Fruit fly (Drosophila melanogaster) whole organism, embryonic: ENCODE data around the gene CG31792.
A peak's percentile ranks its signal among the peaks of the same experiment; 100 is the strongest.

Experiments used
- Awh ChIP-seq: fragments of 200-800 bp; sonication (Bioruptor generic); IDR thresholded peaks from 2 replicates; pipeline ENCODE4, ENCODE4 v1.3.6; 2022; ENCODE audit warnings: missing biosample characterization, missing genetic modification characterization
- B-H2 ChIP-seq: fragments of 200-800 bp; sonication (Bioruptor generic); optimal IDR thresholded peaks from 2 replicates; lab custom pipeline; 2018; ENCODE audit warnings: missing biosample characterization, mild to moderate bottlenecking, missing genetic modification characterization
- CG10462 ChIP-seq: fragments of 200-800 bp; sonication (Bioruptor generic); optimal IDR thresholded peaks from 2 replicates; lab custom pipeline; 2016; ENCODE audit warnings: missing biosample characterization, missing genetic modification characterization
- CG13424 ChIP-seq: fragments of 200-800 bp; sonication (Bioruptor generic); optimal IDR thresholded peaks from 2 replicates; lab custom pipeline; 2019; ENCODE audit warnings: missing biosample characterization, mild to moderate bottlenecking, missing genetic modification characterization, moderate library complexity
- CG16815 ChIP-seq: fragments of 200-800 bp; sonication (Bioruptor generic); optimal IDR thresholded peaks from 3 replicates; lab custom pipeline; 2017; ENCODE audit warnings: missing biosample characterization, mild to moderate bottlenecking, missing genetic modification characterization
- CG17385 ChIP-seq: fragments of 200-800 bp; sonication (Bioruptor generic); optimal IDR thresholded peaks from 3 replicates; lab custom pipeline; 2018; ENCODE audit warnings: missing biosample characterization, mild to moderate bottlenecking, missing genetic modification characterization
- CG18599 ChIP-seq: fragments of 200-800 bp; sonication (Bioruptor generic); optimal IDR thresholded peaks from 3 replicates; lab custom pipeline; 2017; ENCODE audit warnings: missing biosample characterization, missing genetic modification characterization, mild to moderate bottlenecking, moderate library complexity, missing genetic modification reagents
- CG18764 ChIP-seq: fragments of 200-800 bp; sonication (Bioruptor generic); optimal IDR thresholded peaks from 3 replicates; lab custom pipeline; 2016; ENCODE audit warnings: missing biosample characterization, missing genetic modification characterization
- CG2129 ChIP-seq: fragments of 200-800 bp; sonication (Bioruptor generic); IDR thresholded peaks from 2 replicates; pipeline ENCODE4 v1.3.6; 2022; ENCODE audit warnings: missing biosample characterization, missing genetic modification characterization; ENCODE audit not compliant: partially characterized antibody
- CG30403 ChIP-seq: fragments of 200-800 bp; sonication (Bioruptor generic); optimal IDR thresholded peaks from 3 replicates; lab custom pipeline; 2016; ENCODE audit warnings: missing biosample characterization, missing genetic modification characterization
- CG32532 ChIP-seq: fragments of 200-800 bp; sonication (Bioruptor generic); IDR thresholded peaks from 2 replicates; pipeline ENCODE4 v1.3.6; 2022; ENCODE audit warnings: missing biosample characterization, missing genetic modification characterization
- CG42726 ChIP-seq: fragments of 200-800 bp; sonication (Bioruptor generic); IDR thresholded peaks from 2 replicates; pipeline ENCODE4 v1.3.6; 2022; ENCODE audit warnings: missing biosample characterization, missing genetic modification characterization; ENCODE audit not compliant: partially characterized antibody
- CG4617 ChIP-seq: fragments of 200-800 bp; sonication (Bioruptor generic); optimal IDR thresholded peaks from 3 replicates; lab custom pipeline; 2016; ENCODE audit warnings: missing biosample characterization, missing genetic modification characterization, borderline replicate concordance
- CG4820 ChIP-seq: fragments of 200-800 bp; sonication (Bioruptor generic); optimal IDR thresholded peaks from 3 replicates; lab custom pipeline; 2016; ENCODE audit warnings: missing biosample characterization, missing genetic modification characterization
- CG5953 ChIP-seq: fragments of 200-800 bp; sonication (Bioruptor generic); IDR thresholded peaks from 2 replicates; pipeline ENCODE4 v1.3.6; 2022; ENCODE audit warnings: missing biosample characterization, missing genetic modification characterization
- CG6175 ChIP-seq: fragments of 200-800 bp; sonication (Bioruptor generic); IDR thresholded peaks from 3 replicates; pipeline ENCODE4 v1.3.6; 2022; ENCODE audit warnings: missing biosample characterization, missing genetic modification characterization
- CG8281 ChIP-seq: fragments of 200-800 bp; sonication (Bioruptor generic); optimal IDR thresholded peaks from 2 replicates; lab custom pipeline; 2018; ENCODE audit warnings: missing biosample characterization, mild to moderate bottlenecking, missing genetic modification characterization, moderate library complexity
- CG8290 ChIP-seq, 3 experiments: fragments of 200-800 bp; sonication (Bioruptor generic); optimal IDR thresholded peaks; 2 replicates each; lab custom pipeline; 2016 to 2019; ENCODE audit warnings: missing biosample characterization in 3 of 3, missing genetic modification characterization in 3 of 3, mild to moderate bottlenecking in 2 of 3, moderate library complexity in 1 of 3
- CG8359 ChIP-seq: fragments of 200-800 bp; sonication (Bioruptor generic); optimal IDR thresholded peaks from 2 replicates; lab custom pipeline; 2017; ENCODE audit warnings: missing biosample characterization, mild to moderate bottlenecking, missing genetic modification characterization, borderline replicate concordance
- CkIIα-i1 ChIP-seq: fragments of 200-800 bp; sonication (Bioruptor generic); IDR thresholded peaks from 2 replicates; pipeline ENCODE4 v1.3.6; 2022; ENCODE audit warnings: missing biosample characterization, missing genetic modification characterization
- D19A ChIP-seq: fragments of 200-800 bp; optimal IDR thresholded peaks from 3 replicates; lab custom pipeline; 2019; ENCODE audit warnings: missing biosample characterization, mild to moderate bottlenecking, missing genetic modification characterization, moderate library complexity
- GATAe ChIP-seq: fragments of 200-800 bp; sonication (Bioruptor generic); conservative IDR thresholded peaks from 2 replicates; pipeline ENCODE4 v1.3.6; 2022; ENCODE audit warnings: missing biosample characterization, missing genetic modification characterization
- NC2α ChIP-seq: fragments of 200-800 bp; sonication (Bioruptor generic); optimal IDR thresholded peaks from 2 replicates; lab custom pipeline; 2016; ENCODE audit warnings: missing biosample characterization, missing genetic modification characterization
- Optix ChIP-seq: fragments of 200-800 bp; sonication (Bioruptor generic); IDR thresholded peaks from 3 replicates; pipeline ENCODE4 v1.3.6; 2022; ENCODE audit warnings: missing biosample characterization, missing genetic modification characterization
- Sin3A ChIP-seq: fragments of >200 bp; optimal IDR thresholded peaks from 2 replicates; lab custom pipeline; 2018
- Ssrp ChIP-seq: fragments of 200-800 bp; sonication (Bioruptor generic); optimal IDR thresholded peaks from 2 replicates; lab custom pipeline; 2018; ENCODE audit warnings: missing biosample characterization, mild to moderate bottlenecking, missing genetic modification characterization, moderate library complexity
- aop ChIP-seq: fragments of 200-800 bp; sonication (Bioruptor generic); IDR thresholded peaks from 2 replicates; pipeline ENCODE4 v1.3.6; 2022; ENCODE audit warnings: missing biosample characterization, missing genetic modification characterization
- bsh ChIP-seq, 2 experiments: fragments of 200-800 bp; sonication (Bioruptor generic); optimal IDR thresholded peaks; 2 replicates each; lab custom pipeline; 2017 to 2018; ENCODE audit warnings: mild to moderate bottlenecking in 2 of 2, missing biosample characterization in 2 of 2, missing genetic modification characterization in 2 of 2, moderate library complexity in 1 of 2
- chinmo ChIP-seq: fragments of 200-800 bp; sonication (Bioruptor generic); IDR thresholded peaks from 4 replicates; pipeline ENCODE4 v1.3.6; 2022; ENCODE audit warnings: missing biosample characterization, missing genetic modification characterization; ENCODE audit not compliant: partially characterized antibody
- ci ChIP-seq: fragments of 200-800 bp; sonication (Bioruptor generic); IDR thresholded peaks from 3 replicates; pipeline ENCODE4 v1.3.6; 2022; ENCODE audit warnings: missing biosample characterization, missing genetic modification characterization
- crc ChIP-seq: fragments of 200-800 bp; sonication (Bioruptor generic); optimal IDR thresholded peaks from 2 replicates; lab custom pipeline; 2016; ENCODE audit warnings: missing biosample characterization, missing genetic modification characterization
- crol ChIP-seq: fragments of 200-800 bp; sonication (Bioruptor generic); IDR thresholded peaks from 2 replicates; pipeline ENCODE4 v1.3.6; 2022; ENCODE audit warnings: missing biosample characterization, missing genetic modification characterization
- dati ChIP-seq: fragments of 200-800 bp; sonication (Bioruptor generic); IDR thresholded peaks from 2 replicates; pipeline ENCODE4 v1.3.6; 2022; ENCODE audit warnings: missing biosample characterization, missing genetic modification characterization
- dpn ChIP-seq, 2 experiments: fragments of 200-800 bp; sonication (Bioruptor generic); optimal IDR thresholded peaks; 3 replicates each; lab custom pipeline; 2016; ENCODE audit warnings: missing biosample characterization in 2 of 2, missing genetic modification characterization in 2 of 2
- dysf ChIP-seq: fragments of 200-800 bp; sonication (Bioruptor generic); IDR thresholded peaks from 3 replicates; pipeline ENCODE4 v1.3.6; 2022; ENCODE audit warnings: missing biosample characterization, missing genetic modification characterization
- fd64A ChIP-seq: fragments of 200-800 bp; sonication (Bioruptor generic); optimal IDR thresholded peaks from 3 replicates; lab custom pipeline; 2018; ENCODE audit warnings: missing biosample characterization, mild to moderate bottlenecking, missing genetic modification characterization
- fru ChIP-seq: fragments of >200 bp; optimal IDR thresholded peaks from 2 replicates; lab custom pipeline; 2017
- fu2 ChIP-seq: fragments of 200-800 bp; sonication (Bioruptor generic); optimal IDR thresholded peaks from 2 replicates; lab custom pipeline; 2016; ENCODE audit warnings: missing biosample characterization, missing genetic modification characterization
- inv ChIP-seq: fragments of 200-800 bp; sonication (Bioruptor generic); IDR thresholded peaks from 2 replicates; pipeline ENCODE4 v1.3.6; 2022; ENCODE audit warnings: missing biosample characterization, missing genetic modification characterization; ENCODE audit not compliant: partially characterized antibody
- kni ChIP-seq: fragments of 200-800 bp; sonication (Bioruptor generic); optimal IDR thresholded peaks from 3 replicates; lab custom pipeline; 2017; ENCODE audit warnings: mild to moderate bottlenecking, missing biosample characterization, missing genetic modification reagents, missing genetic modification characterization
- mam ChIP-seq: fragments of 200-800 bp; sonication (Bioruptor generic); optimal IDR thresholded peaks from 3 replicates; lab custom pipeline; 2016; ENCODE audit warnings: missing biosample characterization, missing genetic modification characterization
- mld ChIP-seq: fragments of 200-800 bp; sonication (Bioruptor generic); IDR thresholded peaks from 3 replicates; pipeline ENCODE4 v1.3.6; 2022; ENCODE audit warnings: missing biosample characterization, missing genetic modification characterization; ENCODE audit not compliant: partially characterized antibody
- oc ChIP-seq: fragments of 200-800 bp; sonication (Bioruptor generic); optimal IDR thresholded peaks from 2 replicates; lab custom pipeline; 2018; ENCODE audit warnings: missing biosample characterization, mild to moderate bottlenecking, missing genetic modification characterization, moderate library complexity
- onecut ChIP-seq: fragments of 200-800 bp; sonication (Bioruptor generic); IDR thresholded peaks from 2 replicates; pipeline ENCODE4 v1.3.6; 2022; ENCODE audit warnings: missing biosample characterization, missing genetic modification characterization
- run ChIP-seq: fragments of 200-800 bp; sonication (Bioruptor generic); optimal IDR thresholded peaks from 3 replicates; lab custom pipeline; 2018; ENCODE audit warnings: missing biosample characterization, mild to moderate bottlenecking, missing genetic modification characterization
- tna ChIP-seq: fragments of 200-800 bp; sonication (Bioruptor generic); IDR thresholded peaks from 2 replicates; pipeline ENCODE4 v1.3.6; 2022; ENCODE audit warnings: missing biosample characterization, missing genetic modification characterization; ENCODE audit not compliant: partially characterized antibody
- toy ChIP-seq: fragments of 200-800 bp; sonication (Bioruptor generic); IDR thresholded peaks from 2 replicates; pipeline ENCODE4 v1.3.6; 2022; ENCODE audit warnings: missing biosample characterization, missing genetic modification characterization
- tup ChIP-seq: fragments of 200-800 bp; sonication (Bioruptor generic); optimal IDR thresholded peaks from 2 replicates; lab custom pipeline; 2016; ENCODE audit warnings: missing biosample characterization, mild to moderate bottlenecking, missing genetic modification characterization, moderate library complexity
- wdn ChIP-seq: fragments of 200-800 bp; sonication (Bioruptor generic); IDR thresholded peaks from 2 replicates; pipeline ENCODE4 v1.3.6; 2022; ENCODE audit warnings: missing biosample characterization, missing genetic modification characterization
- wor ChIP-seq: fragments of 200-800 bp; sonication (Bioruptor generic); IDR thresholded peaks from 2 replicates; pipeline ENCODE4 v1.3.6; 2022; ENCODE audit warnings: missing biosample characterization, missing genetic modification characterization

Gene CG31792

dm6 chr2L:19034213-19034929 is 37.1 kb downstream of the CG31792 start, which contains the start of the genes mib2 and CG31800 (continued):
- TF ChIP-seq dpn (GFP tag; optimal IDR thresholded peaks at IDR 0.05; lab: Kevin White, UChicago) (peak in 1 of 2 experiments; percentile 0), tna (peak; percentile 69), oc (no peak), tup (no peak), CG30403 (no peak), B-H2 (GFP tag; lab: Kevin White, UChicago) (no peak), crol (GFP tag; lab: Robert Waterston, UW) (no peak), CG5953 (GFP tag; lab: Robert Waterston, UW) (no peak), wor (GFP tag; lab: Robert Waterston, UW) (no peak), fd64A (GFP tag; lab: Kevin White, UChicago) (no peak), dati (GFP tag; lab: Robert Waterston, UW) (no peak), CG6175 (no peak), onecut (GFP tag; lab: Robert Waterston, UW) (no peak), Optix (no peak), bsh (GFP tag; optimal IDR thresholded peaks at IDR 0.05; lab: Kevin White, UChicago) (no peak), inv (GFP tag; lab: Robert Waterston, UW) (peak; percentile 75), Awh (GFP tag; lab: Robert Waterston, UW) (no peak), CG10462 (GFP tag; lab: Kevin White, UChicago) (no peak), ci (GFP tag; lab: Robert Waterston, UW) (no peak), chinmo (GFP tag; lab: Robert Waterston, UW) (peak; percentile 82; the same call in 2 of the 4 replicates), CG18599 (GFP tag; lab: Kevin White, UChicago) (no peak), crc (GFP tag; lab: Kevin White, UChicago) (no peak), kni (no peak), CG18764 (no peak), D19A (tag; lab: Kevin White, UChicago) (no peak), GATAe (GFP tag; lab: Robert Waterston, UW) (no peak), CG8290 (GFP tag; optimal IDR thresholded peaks at IDR 0.05; lab: Kevin White, UChicago) (peak; percentile 29), CG8290 (tag; optimal IDR thresholded peaks at IDR 0.05; lab: Kevin White, UChicago) (peak in 1 of 2 experiments; percentile 49), mld (GFP tag; lab: Robert Waterston, UW) (peak; percentile 84), aop (no peak), CG4820 (GFP tag; lab: Kevin White, UChicago) (no peak), fru (no peak), mam (GFP tag; lab: Kevin White, UChicago) (no peak), CG8281 (tag; lab: Kevin White, UChicago) (no peak), NC2α (GFP tag; lab: Kevin White, UChicago) (no peak), toy (GFP tag; lab: Robert Waterston, UW) (no peak), CG13424 (tag; lab: Kevin White, UChicago) (peak; percentile 2), Ssrp (tag; lab: Kevin White, UChicago) (no peak), CG32532 (GFP tag; lab: Robert Waterston, UW) (no peak), dysf (GFP tag; lab: Robert Waterston, UW) (no peak), CG16815 (GFP tag; lab: Kevin White, UChicago) (no peak), CG2129 (GFP tag; lab: Robert Waterston, UW) (peak; percentile 74), CG17385 (GFP tag; lab: Kevin White, UChicago) (peak; percentile 95), wdn (no peak), CG42726 (GFP tag; lab: Robert Waterston, UW) (peak; percentile 80), Sin3A (peak; percentile 12), CG8359 (GFP tag; lab: Kevin White, UChicago) (no peak), fu2 (GFP tag; lab: Kevin White, UChicago) (no peak), CkIIα-i1 (no peak), CG4617 (GFP tag; lab: Kevin White, UChicago) (peak; percentile 90), run (tag; lab: Kevin White, UChicago) (no peak)
